Fruit fly (Drosophila melanogaster) whole organism, prepupa: ENCODE data around the gene Cog3.

Experiments
- Blimp-1 ChIP-seq: fragments of 200-800 bp; sonication (Bioruptor generic); optimal IDR thresholded peaks from 3 replicates; lab custom pipeline; 2017; ENCODE audit warnings: missing biosample characterization, missing genetic modification characterization, mild to moderate bottlenecking, moderate library complexity, missing genetic modification reagents
- CG11294 ChIP-seq: fragments of 200-800 bp; sonication (Bioruptor generic); IDR thresholded peaks from 2 replicates; pipeline ENCODE4 v1.3.6; 2022; ENCODE audit warnings: missing biosample characterization, missing genetic modification characterization
- CG11762 ChIP-seq: fragments of 200-800 bp; sonication (Bioruptor generic); optimal IDR thresholded peaks from 3 replicates; lab custom pipeline; 2016; ENCODE audit warnings: missing biosample characterization, missing genetic modification characterization; ENCODE audit not compliant: insufficient read depth
- CG11902 ChIP-seq: fragments of 200-800 bp; sonication (Bioruptor generic); optimal IDR thresholded peaks from 3 replicates; lab custom pipeline; 2016; ENCODE audit warnings: missing biosample characterization, missing genetic modification characterization
- CG15336 ChIP-seq: fragments of 200-800 bp; sonication (Bioruptor generic); IDR thresholded peaks from 2 replicates; pipeline ENCODE4 v1.3.6; 2022; ENCODE audit warnings: missing biosample characterization, missing genetic modification characterization
- CG16779 ChIP-seq: fragments of 200-800 bp; sonication (Bioruptor generic); optimal IDR thresholded peaks from 3 replicates; lab custom pipeline; 2017; ENCODE audit warnings: missing biosample characterization, mild to moderate bottlenecking, missing genetic modification characterization
- CG3032 ChIP-seq: fragments of 200-800 bp; optimal IDR thresholded peaks from 2 replicates; lab custom pipeline; 2019; ENCODE audit warnings: missing biosample characterization, mild to moderate bottlenecking, missing genetic modification characterization, moderate library complexity
- CG34406 ChIP-seq: fragments of 200-800 bp; sonication (Bioruptor generic); optimal IDR thresholded peaks from 3 replicates; lab custom pipeline; 2016; ENCODE audit warnings: missing biosample characterization, missing genetic modification characterization
- CG4318 ChIP-seq: fragments of 200-800 bp; sonication (Bioruptor generic); optimal IDR thresholded peaks from 3 replicates; lab custom pipeline; 2017; ENCODE audit warnings: missing biosample characterization, mild to moderate bottlenecking, missing genetic modification characterization
- CG6276 ChIP-seq: fragments of 200-800 bp; sonication (Bioruptor generic); optimal IDR thresholded peaks from 2 replicates; lab custom pipeline; 2017; ENCODE audit warnings: missing biosample characterization, mild to moderate bottlenecking, missing genetic modification characterization
- CG6792 ChIP-seq: fragments of 200-800 bp; sonication (Bioruptor generic); optimal IDR thresholded peaks from 3 replicates; lab custom pipeline; 2016; ENCODE audit warnings: missing biosample characterization, missing genetic modification characterization
- CG6808 ChIP-seq: fragments of 200-800 bp; sonication (Bioruptor generic); optimal IDR thresholded peaks from 3 replicates; lab custom pipeline; 2017; ENCODE audit warnings: missing biosample characterization, missing genetic modification characterization, mild to moderate bottlenecking, moderate library complexity, missing genetic modification reagents
- CG8119 ChIP-seq: fragments of 200-800 bp; sonication (Bioruptor generic); IDR thresholded peaks from 3 replicates; pipeline ENCODE4 v1.3.6; 2022; ENCODE audit warnings: missing biosample characterization, missing genetic modification characterization
- Eip75B ChIP-seq: fragments of 200-800 bp; sonication (Bioruptor generic); optimal IDR thresholded peaks from 3 replicates; lab custom pipeline; 2016; ENCODE audit warnings: missing biosample characterization, missing genetic modification characterization
- Eip93F ChIP-seq: fragments of 200-800 bp; sonication (Bioruptor generic); optimal IDR thresholded peaks from 2 replicates; lab custom pipeline; 2016; ENCODE audit warnings: missing biosample characterization, mild to moderate bottlenecking, missing genetic modification characterization
- Ets21C ChIP-seq: fragments of 200-800 bp; sonication (Bioruptor generic); optimal IDR thresholded peaks from 3 replicates; lab custom pipeline; 2016; ENCODE audit warnings: missing biosample characterization, missing genetic modification characterization
- Ets96B ChIP-seq: fragments of 200-800 bp; optimal IDR thresholded peaks from 2 replicates; lab custom pipeline; 2019; ENCODE audit warnings: missing biosample characterization, mild to moderate bottlenecking, missing genetic modification characterization, moderate library complexity
- Gug ChIP-seq: fragments of 200-800 bp; sonication (Bioruptor generic); IDR thresholded peaks from 2 replicates; pipeline ENCODE4 v1.3.6; 2022; ENCODE audit warnings: missing biosample characterization, missing genetic modification characterization
- Lpt ChIP-seq: fragments of 200-800 bp; sonication (Bioruptor generic); optimal IDR thresholded peaks from 3 replicates; lab custom pipeline; 2016; ENCODE audit warnings: missing biosample characterization, missing genetic modification characterization
- Met ChIP-seq: fragments of 200-800 bp; sonication (Bioruptor generic); optimal IDR thresholded peaks from 3 replicates; lab custom pipeline; 2016; ENCODE audit warnings: missing biosample characterization, missing genetic modification characterization
- OdsH ChIP-seq: fragments of 200-800 bp; sonication (Bioruptor generic); optimal IDR thresholded peaks from 3 replicates; lab custom pipeline; 2016; ENCODE audit warnings: missing biosample characterization, missing genetic modification characterization
- Sox102F ChIP-seq: fragments of 200-800 bp; sonication (Bioruptor generic); optimal IDR thresholded peaks from 2 replicates; lab custom pipeline; 2016; ENCODE audit warnings: missing biosample characterization, mild to moderate bottlenecking, missing genetic modification characterization
- acj6 ChIP-seq: fragments of 200-800 bp; sonication (Bioruptor generic); optimal IDR thresholded peaks from 3 replicates; lab custom pipeline; 2016; ENCODE audit warnings: missing biosample characterization, missing genetic modification characterization
- cyc ChIP-seq: fragments of 200-800 bp; sonication (Bioruptor generic); optimal IDR thresholded peaks from 3 replicates; lab custom pipeline; 2016; ENCODE audit warnings: missing biosample characterization, missing genetic modification characterization
- dac ChIP-seq: fragments of 200-800 bp; sonication (Bioruptor generic); optimal IDR thresholded peaks from 2 replicates; lab custom pipeline; 2017; ENCODE audit warnings: missing biosample characterization, mild to moderate bottlenecking, missing genetic modification characterization
- eg ChIP-seq: fragments of 200-800 bp; sonication (Bioruptor generic); IDR thresholded peaks from 3 replicates; pipeline ENCODE4 v1.3.6; 2022; ENCODE audit warnings: missing biosample characterization, missing genetic modification characterization
- esn ChIP-seq: fragments of 200-800 bp; sonication (Bioruptor generic); optimal IDR thresholded peaks from 2 replicates; lab custom pipeline; 2016; ENCODE audit warnings: missing biosample characterization, mild to moderate bottlenecking, missing genetic modification characterization, moderate library complexity
- fkh ChIP-seq: fragments of 200-800 bp; sonication (Bioruptor generic); optimal IDR thresholded peaks from 3 replicates; lab custom pipeline; 2017; ENCODE audit warnings: missing biosample characterization, mild to moderate bottlenecking, missing genetic modification characterization, moderate library complexity
- net ChIP-seq: fragments of 200-800 bp; sonication (Bioruptor generic); optimal IDR thresholded peaks from 3 replicates; lab custom pipeline; 2016; ENCODE audit warnings: missing biosample characterization, missing genetic modification characterization
- pdm3 ChIP-seq: fragments of 200-800 bp; sonication (Bioruptor generic); optimal IDR thresholded peaks from 3 replicates; lab custom pipeline; 2016; ENCODE audit warnings: missing biosample characterization, missing genetic modification characterization
- ss ChIP-seq, 2 experiments: fragments of 200-800 bp; sonication (Bioruptor generic); optimal IDR thresholded peaks; 2 replicates in 1 of 2; 3 replicates in 1 of 2; lab custom pipeline; 2017 to 2018; ENCODE audit warnings: mild to moderate bottlenecking in 2 of 2, missing biosample characterization in 2 of 2, missing genetic modification characterization in 2 of 2, moderate library complexity in 1 of 2
- svp ChIP-seq: fragments of 200-800 bp; sonication (Bioruptor generic); peaks from one replicate; lab custom pipeline; 2016; ENCODE audit warnings: missing biosample characterization, missing genetic modification characterization
- topi ChIP-seq: fragments of 200-800 bp; sonication (Bioruptor generic); optimal IDR thresholded peaks from 3 replicates; lab custom pipeline; 2016; ENCODE audit warnings: missing biosample characterization, missing genetic modification characterization

The Cog3 gene

dm6 chr2L:3469869-3470268, 13.0 kb upstream of the Cog3 start, which contains the start of the genes Pif1 and CG31776:
Gene Pif1 (minus strand): TSS chr2L:3470004.
Gene CG31776 (plus strand): TSS chr2L:3470182.
- no peak for TF ChIP-seq Ets96B
- no peak for TF ChIP-seq Eip75B (GFP tag; lab: Kevin White, UChicago)
- TF ChIP-seq ss (GFP tag; optimal IDR thresholded peaks at IDR 0.05; lab: Kevin White, UChicago), result no peak
- no peak for TF ChIP-seq Gug
- TF ChIP-seq Ets21C (GFP tag; lab: Kevin White, UChicago), result no peak
- no peak for TF ChIP-seq cyc (GFP tag; lab: Kevin White, UChicago)
- TF ChIP-seq CG6808 (GFP tag; lab: Kevin White, UChicago), result no peak
- TF ChIP-seq CG6792 (GFP tag; lab: Kevin White, UChicago), result no peak
- no peak for TF ChIP-seq Sox102F (GFP tag; lab: Kevin White, UChicago)
- no peak for TF ChIP-seq CG11294 (GFP tag; lab: Robert Waterston, UW)
- no peak for TF ChIP-seq net
- TF ChIP-seq dac (GFP tag; lab: Kevin White, UChicago), result no peak
- TF ChIP-seq CG3032 (tag; lab: Kevin White, UChicago), result no peak

- TF ChIP-seq eg (GFP tag; lab: Robert Waterston, UW), result no peak
- TF ChIP-seq Eip93F, result no peak
- TF ChIP-seq acj6 (GFP tag; lab: Kevin White, UChicago), result no peak
- no peak for TF ChIP-seq pdm3 (GFP tag; lab: Kevin White, UChicago)
- TF ChIP-seq CG15336 (GFP tag; lab: Robert Waterston, UW), result no peak
- no peak for TF ChIP-seq Met (GFP tag; lab: Kevin White, UChicago)
- TF ChIP-seq CG16779 (tag; lab: Kevin White, UChicago), result no peak
- no peak for TF ChIP-seq topi (GFP tag; lab: Kevin White, UChicago)
- TF ChIP-seq Lpt (GFP tag; lab: Kevin White, UChicago), result no peak
- no peak for TF ChIP-seq svp (GFP tag; lab: Kevin White, UChicago)
- TF ChIP-seq CG4318 (GFP tag; lab: Kevin White, UChicago), result no peak
- TF ChIP-seq esn (GFP tag; lab: Kevin White, UChicago), result no peak
- TF ChIP-seq CG34406 (GFP tag; lab: Kevin White, UChicago), result no peak
- TF ChIP-seq OdsH (GFP tag; lab: Kevin White, UChicago), result no peak
- no peak for TF ChIP-seq CG11762 (GFP tag; lab: Kevin White, UChicago)
Observed at dm6 chr2L:3466846-3467245, 10.0 kb upstream of the Cog3 start.

dm6 chr2L:3465918-3466727, 9.3 kb upstream of the Cog3 start, which contains the start of the genes msl-2 and ND-PDSW:
Gene msl-2 (minus strand): TSS chr2L:3466112.
Gene ND-PDSW (plus strand): TSS chr2L:3466157.
- TF ChIP-seq fkh (peak; percentile 68), CG8119 (GFP tag; lab: Robert Waterston, UW) (no peak)

- TF ChIP-seq Eip75B (GFP tag; lab: Kevin White, UChicago), result no peak
- no peak for TF ChIP-seq esn (GFP tag; lab: Kevin White, UChicago)
- TF ChIP-seq pdm3 (GFP tag; lab: Kevin White, UChicago), result no peak
- TF ChIP-seq net, result no peak
- no peak for TF ChIP-seq Blimp-1 (GFP tag; lab: Kevin White, UChicago)
- TF ChIP-seq Eip93F, result no peak
- TF ChIP-seq acj6 (GFP tag; lab: Kevin White, UChicago), result no peak
- no peak for TF ChIP-seq CG11902 (GFP tag; lab: Kevin White, UChicago)
- TF ChIP-seq CG6276 (GFP tag; lab: Kevin White, UChicago), result no peak
- TF ChIP-seq Sox102F (GFP tag; lab: Kevin White, UChicago), result no peak
- TF ChIP-seq Met (GFP tag; lab: Kevin White, UChicago), result no peak
- TF ChIP-seq Ets96B, result no peak
- TF ChIP-seq, all 60 proteins: peak for 0
Observed at dm6 chr2L:3465426-3465825, 8.6 kb upstream of the Cog3 start.
